Fruit fly (Drosophila melanogaster): Measurements from ENCODE around the gene PH4alphaNE1.

Gene PH4alphaNE1

dm6 chr3R:30500226-30500625 is at the start of gene PH4alphaNE1:
PH4alphaNE1 (minus strand) TSS chr3R:30500326.
- no peak for TF ChIP-seq noc (tag; optimal IDR thresholded peaks at IDR 0.05)

DNA sequence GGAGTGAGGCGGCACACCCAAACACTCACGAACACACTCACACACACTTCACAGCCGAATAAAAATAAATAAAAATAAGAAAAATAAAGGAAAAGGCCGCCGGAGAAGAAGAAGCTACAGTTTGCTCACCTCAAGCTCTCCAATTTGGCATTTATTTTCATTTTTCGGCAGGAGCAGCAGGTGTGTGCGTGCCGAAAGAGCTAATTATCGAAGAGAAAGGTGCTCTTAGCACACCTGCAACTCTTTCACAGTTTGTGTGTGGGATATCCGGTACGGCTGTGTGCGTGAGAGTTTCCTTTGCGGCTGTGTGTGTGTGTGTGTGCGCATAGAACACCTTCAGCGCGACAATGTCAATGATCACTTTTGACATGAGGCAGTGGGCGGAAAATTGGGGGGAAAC is 44.8 kb upstream of the PH4alphaNE1 start:
- no peak for TF ChIP-seq noc (tag; optimal IDR thresholded peaks at IDR 0.05)

DNA sequence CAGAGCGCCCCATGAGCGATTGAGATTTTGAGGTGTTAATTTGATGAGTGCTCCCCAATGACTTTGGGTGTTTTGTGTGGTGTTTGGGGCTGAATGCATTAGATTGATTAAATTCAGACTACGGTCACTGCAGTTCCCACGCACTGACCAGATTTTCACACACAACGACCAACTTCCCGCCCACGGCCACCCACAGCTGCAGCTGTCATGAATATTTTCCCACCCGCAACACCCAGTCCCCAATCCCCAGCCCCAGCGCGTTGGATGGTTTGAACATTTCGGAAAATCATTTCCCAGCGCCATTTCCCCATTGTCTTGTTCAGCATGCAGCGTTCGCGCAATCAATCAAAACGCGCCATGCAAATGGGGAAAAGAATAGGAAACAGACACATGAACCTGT is 41.3 kb upstream of the PH4alphaNE1 start:
- TF ChIP-seq noc (tag; optimal IDR thresholded peaks at IDR 0.05) = no peak

DNA sequence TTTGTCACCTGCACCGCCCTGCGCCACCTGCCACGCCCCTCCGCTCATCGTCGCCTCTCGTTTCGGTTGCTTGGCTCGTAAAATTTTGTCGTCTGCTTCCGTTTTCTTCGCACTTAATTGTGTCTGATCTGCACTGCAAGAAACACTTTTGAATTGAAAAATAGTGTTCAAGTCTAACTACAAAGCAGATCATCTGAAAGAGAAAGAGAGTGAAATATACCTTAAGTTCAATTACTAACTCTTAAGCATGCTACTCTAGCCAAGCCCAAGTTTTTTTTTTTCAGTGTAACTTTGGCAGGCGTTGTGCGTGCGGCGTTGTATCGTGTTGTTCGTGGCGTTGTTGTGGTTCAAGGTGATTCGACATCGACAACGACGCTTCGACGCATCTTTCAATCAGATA is 40.1 kb upstream of the PH4alphaNE1 start:
- peak; percentile 74 for TF ChIP-seq noc (tag; optimal IDR thresholded peaks at IDR 0.05)

DNA sequence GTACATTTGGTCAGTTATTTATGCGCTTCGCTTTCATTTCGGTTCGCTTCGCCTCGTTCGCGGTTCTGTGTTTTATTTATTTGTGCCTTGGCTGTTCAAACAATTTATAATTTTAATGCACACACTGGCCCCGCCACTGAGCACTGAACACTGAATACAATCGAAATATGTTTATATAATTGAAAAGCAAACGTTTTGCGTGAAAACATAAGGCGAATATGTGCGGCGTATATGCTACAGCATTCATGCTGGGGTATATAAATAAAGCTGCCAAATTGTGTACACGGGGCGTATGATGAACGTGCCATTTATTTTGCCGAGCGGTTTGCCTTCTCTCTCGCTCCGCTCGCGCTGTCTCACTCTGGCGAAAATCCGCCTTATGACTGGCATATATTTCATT is 36.8 kb upstream of the PH4alphaNE1 start:
- peak; percentile 27 for TF ChIP-seq noc (tag; optimal IDR thresholded peaks at IDR 0.05)

DNA sequence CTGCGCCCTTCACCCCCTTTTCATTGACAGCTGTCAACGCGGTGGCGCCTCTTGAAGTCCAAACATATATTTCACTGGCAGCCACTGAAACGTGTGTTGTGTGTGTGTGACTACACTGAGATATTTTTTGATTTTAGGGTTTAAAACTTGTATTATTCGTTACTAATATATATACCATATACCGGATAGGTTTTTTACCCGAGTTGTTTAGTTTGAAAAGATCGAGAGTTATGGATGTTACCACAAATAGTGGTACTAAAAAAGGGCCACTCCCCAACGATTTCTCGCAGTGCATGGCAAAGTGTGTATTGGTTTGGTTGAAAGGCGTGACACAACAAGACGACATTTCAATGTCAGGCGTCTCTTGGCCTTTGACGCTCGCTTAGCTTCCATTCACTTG is 36.3 kb upstream of the PH4alphaNE1 start:
- no peak for TF ChIP-seq noc (tag; optimal IDR thresholded peaks at IDR 0.05)

DNA sequence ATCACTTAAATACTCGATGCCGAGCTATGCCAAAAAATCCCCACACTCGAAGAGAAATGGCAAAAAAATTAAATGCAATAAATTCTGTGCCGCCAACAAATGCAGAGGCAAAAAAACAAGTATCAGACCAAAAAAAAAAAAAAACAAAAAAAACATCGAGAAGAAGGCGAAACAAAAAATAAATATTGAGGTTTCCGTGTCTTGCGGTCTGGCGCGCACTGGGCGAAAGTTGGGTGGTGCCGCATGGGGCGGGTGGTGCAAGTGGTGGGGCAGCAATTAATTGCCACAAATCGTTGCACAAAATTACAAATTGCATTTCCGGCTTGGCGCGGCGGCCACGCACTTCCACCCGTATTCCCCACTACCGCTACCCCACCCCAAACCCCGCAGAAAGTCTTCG is 34.3 kb upstream of the PH4alphaNE1 start:
- TF ChIP-seq noc (tag; optimal IDR thresholded peaks at IDR 0.05) = no peak

dm6 chr3R:30531989-30532653 is 32.0 kb upstream of the PH4alphaNE1 start, which contains the start of gene tmod:
tmod (plus strand) TSS chr3R:30532607.
- TF ChIP-seq noc (tag; optimal IDR thresholded peaks at IDR 0.05) = no peak

- no peak for TF ChIP-seq noc (tag; optimal IDR thresholded peaks at IDR 0.05)
These were observed 31.1 kb upstream of the PH4alphaNE1 start for dm6 chr3R:30531129-30531708.

DNA sequence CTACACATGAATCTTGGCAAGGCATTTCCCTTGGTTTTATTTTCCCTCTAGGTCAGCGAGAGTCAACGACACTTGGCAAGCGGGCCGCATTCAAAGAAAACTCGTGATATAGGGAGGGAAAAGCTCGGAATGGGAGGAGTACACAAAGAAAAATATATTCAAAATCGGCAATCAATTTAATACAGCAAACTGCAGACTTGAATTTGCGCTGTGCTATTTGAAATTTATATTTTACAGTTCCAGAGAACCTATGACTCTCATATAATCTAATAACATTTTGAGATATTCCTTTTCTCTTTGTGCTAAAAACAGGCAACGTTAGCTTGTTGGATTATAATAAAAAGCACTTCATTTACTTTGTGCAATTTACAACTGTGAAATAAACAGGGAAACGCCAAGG is 29.4 kb upstream of the PH4alphaNE1 start:
- no peak for TF ChIP-seq noc (tag; optimal IDR thresholded peaks at IDR 0.05)

DNA sequence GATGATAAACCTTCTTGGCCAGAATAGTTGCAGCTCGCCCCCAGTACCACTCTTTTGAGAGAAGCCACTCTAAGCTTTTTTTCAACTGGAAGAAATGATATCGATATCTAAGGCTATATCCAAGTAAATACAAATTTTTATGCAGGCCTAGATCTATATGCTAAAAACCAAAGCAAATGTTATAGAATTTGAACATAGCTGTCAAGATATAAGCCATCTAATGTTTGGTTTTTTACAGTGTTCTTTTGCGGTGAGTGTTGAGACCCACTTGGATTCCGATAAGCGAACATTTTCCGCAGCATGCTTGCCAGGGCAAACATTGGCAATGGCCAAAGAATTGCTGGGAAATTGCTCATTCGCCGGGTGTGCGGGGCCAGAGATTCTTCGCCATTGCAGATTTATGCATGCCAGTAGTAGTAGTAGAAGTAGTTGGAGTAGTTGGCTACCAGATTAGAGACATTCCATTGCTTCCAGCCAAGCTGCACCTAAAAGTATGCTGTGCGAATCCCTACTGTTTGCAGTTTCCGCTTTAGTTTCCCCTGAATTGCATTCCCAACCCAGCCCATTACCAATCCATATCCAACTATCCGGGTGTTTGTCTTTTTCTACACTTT is 28.7 kb upstream of the PH4alphaNE1 start:
- TF ChIP-seq noc (tag; optimal IDR thresholded peaks at IDR 0.05) = no peak

DNA sequence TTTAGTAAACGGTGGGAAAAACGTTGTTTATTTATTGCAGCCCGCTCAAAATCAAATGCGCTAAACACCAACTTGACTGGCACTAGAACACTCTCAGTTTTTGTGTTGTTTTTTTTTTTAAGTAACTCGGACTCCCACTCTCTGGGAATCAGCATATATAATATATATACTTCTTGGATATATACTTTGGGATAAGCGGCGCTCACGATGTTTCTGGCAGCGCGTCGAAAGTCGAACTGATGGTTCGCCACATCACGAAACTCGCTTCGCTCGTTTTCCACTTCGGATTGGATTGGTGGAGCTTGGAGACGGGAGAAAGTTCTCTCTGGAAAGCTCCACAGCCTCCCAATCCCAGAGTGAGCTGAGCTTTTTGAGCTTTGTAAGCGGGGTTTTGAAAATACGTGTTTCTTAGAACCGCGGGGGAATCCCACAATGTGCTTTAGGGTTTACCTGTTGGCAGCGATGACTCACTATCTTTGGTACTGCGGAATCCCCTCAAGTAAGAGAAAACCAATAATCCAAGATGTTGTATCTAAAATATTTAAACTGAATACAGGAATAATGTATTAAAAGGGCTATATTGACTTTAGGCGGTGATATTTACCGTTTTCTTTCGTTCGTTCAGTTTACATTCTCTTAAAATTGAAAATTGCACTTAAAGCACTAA is 26.8 kb upstream of the PH4alphaNE1 start, which contains the start of gene jdp:
jdp (minus strand) TSS at position 239 of the 667 bp plus-strand sequence.
- TF ChIP-seq noc (tag; optimal IDR thresholded peaks at IDR 0.05) = no peak

DNA sequence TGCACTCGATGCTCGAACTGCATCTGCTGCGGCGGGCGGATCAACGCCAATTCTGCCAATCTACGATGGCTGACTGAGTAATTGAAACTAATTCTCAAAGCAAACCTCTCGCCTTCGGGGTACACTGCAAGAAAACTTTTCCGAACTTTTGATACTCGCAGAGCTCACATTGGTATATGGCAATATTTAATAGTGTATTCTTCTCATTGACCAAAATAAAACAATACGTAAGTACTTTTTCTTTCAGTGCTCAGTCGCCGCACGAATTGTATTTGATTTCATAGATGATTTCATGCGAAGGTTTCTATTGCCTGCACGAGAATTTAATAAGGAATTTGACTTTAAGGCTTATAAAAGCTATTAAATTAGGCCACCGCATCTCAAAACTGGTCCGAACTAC is 25.5 kb upstream of the PH4alphaNE1 start:
- no peak for TF ChIP-seq noc (tag; optimal IDR thresholded peaks at IDR 0.05)

DNA sequence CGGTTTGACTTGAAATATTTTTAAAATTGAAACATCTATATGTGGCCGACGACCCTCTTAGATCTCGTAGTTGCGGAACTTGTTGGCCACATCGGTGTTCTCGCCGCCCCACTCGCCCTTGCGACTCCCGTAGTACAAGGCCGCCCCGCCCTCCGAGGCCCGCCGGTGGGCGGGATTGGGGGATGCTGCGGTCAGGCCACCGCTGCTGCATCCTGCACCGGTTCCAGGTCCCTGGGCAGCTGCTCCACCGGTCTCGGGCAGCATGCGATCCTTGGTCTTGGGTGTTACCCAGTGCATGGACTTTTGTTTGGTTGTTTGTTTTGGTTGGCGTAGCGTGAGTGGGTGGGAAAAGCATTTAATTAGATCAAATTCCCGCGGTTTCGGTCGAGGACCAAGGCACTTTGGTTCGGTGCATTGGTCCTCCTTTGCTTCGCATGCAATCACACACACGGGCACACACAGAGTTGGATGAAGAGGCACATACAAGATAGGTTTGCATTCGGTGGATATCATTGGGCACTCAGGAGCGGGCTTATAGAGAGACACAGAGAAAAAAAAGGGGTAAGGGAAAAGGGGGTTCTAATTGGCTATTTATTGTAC is 18.2 kb upstream of the PH4alphaNE1 start:
- no peak for TF ChIP-seq noc (tag; optimal IDR thresholded peaks at IDR 0.05)

DNA sequence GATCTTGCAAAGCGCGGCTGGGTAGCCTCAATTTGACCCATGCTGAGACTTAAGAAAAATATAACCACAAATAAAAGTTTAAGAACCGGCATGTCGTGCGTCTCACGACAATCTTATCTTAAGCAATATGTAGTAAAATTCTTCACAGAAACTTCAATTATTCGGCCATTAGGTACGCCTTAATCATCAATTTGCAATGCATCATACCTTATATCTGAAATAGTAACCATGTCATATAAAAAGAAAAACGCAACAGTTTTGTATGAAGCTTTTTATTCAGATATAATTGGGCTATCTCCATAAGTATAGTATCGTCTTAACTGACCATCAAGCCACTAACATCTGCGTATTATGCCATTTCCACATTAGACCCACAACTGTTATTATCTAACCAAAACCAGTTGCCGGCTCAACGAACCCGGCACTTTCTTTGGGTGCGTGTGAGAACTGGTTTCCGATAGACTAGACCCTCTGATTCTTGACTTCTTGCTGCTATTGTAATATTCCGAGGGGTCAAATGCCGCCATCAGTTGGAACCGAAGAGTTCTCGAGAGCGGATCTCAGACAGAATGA is 14.2 kb upstream of the PH4alphaNE1 start, which contains the start of the genes CG31524 and CG9698:
CG31524 (minus strand) TSS at position 101 of the 573 bp plus-strand sequence.
CG9698 (plus strand) TSS at position 523 of the 573 bp plus-strand sequence.
- TF ChIP-seq noc (tag; optimal IDR thresholded peaks at IDR 0.05) = no peak

dm6 chr3R:30512114-30512513 is 12.0 kb upstream of the PH4alphaNE1 start, which contains the start of gene PH4alphaNE2:
PH4alphaNE2 (minus strand) TSS chr3R:30512214.
- TF ChIP-seq noc (tag; optimal IDR thresholded peaks at IDR 0.05) = no peak
